Worm (Caenorhabditis elegans): Measurements from ENCODE around the gene unc-103.

The unc-103 gene

DNA sequence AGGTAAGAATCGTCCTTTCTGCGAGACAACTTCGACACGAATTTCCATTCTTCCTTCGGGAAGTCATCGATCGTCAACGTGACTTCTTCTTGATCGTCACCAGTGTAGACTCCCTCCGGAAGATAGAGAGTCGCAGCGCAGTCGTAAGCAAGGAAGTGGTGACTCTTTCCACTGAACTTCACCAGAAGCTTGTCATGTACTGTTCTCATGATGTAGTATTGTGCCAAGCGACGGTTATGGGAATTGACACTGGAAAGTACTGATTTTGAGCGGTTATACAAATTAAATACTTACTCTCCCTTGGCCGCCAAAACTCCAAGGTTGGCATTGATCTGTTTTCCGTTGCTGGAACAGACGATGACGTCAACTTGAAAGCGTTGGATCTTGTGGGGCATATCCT, 60.3 kb downstream of the unc-103 start:
- no peak for TF ChIP-seq fkh-8 (tag; optimal IDR thresholded peaks at IDR 0.05)
- no peak for TF ChIP-seq ztf-11 (tag; optimal IDR thresholded peaks at IDR 0.05)
- no peak for TF ChIP-seq pqm-1 (tag; optimal IDR thresholded peaks at IDR 0.05)
- TF ChIP-seq hlh-4 (tag; optimal IDR thresholded peaks at IDR 0.05): no peak
- no peak for TF ChIP-seq aly-2 (tag; optimal IDR thresholded peaks at IDR 0.05)
- no peak for TF ChIP-seq ztf-4 (tag; optimal IDR thresholded peaks at IDR 0.05)
- no peak for TF ChIP-seq ceh-63 (GFP tag; optimal IDR thresholded peaks at IDR 0.05)
- TF ChIP-seq hpl-2 (GFP tag; optimal IDR thresholded peaks at IDR 0.05): no peak
- no peak for TF ChIP-seq nhr-19 (GFP tag; conservative IDR thresholded peaks at IDR 0.05)
- no peak for TF ChIP-seq skn-1 (tag; optimal IDR thresholded peaks at IDR 0.05)
- no peak for TF ChIP-seq tbx-2 (tag; optimal IDR thresholded peaks at IDR 0.05)
- TF ChIP-seq ceh-90 (tag; optimal IDR thresholded peaks at IDR 0.05): no peak
- TF ChIP-seq lin-39 (tag; optimal IDR thresholded peaks at IDR 0.05): no peak
- TF ChIP-seq efl-3 (GFP tag; optimal IDR thresholded peaks at IDR 0.05): no peak

DNA sequence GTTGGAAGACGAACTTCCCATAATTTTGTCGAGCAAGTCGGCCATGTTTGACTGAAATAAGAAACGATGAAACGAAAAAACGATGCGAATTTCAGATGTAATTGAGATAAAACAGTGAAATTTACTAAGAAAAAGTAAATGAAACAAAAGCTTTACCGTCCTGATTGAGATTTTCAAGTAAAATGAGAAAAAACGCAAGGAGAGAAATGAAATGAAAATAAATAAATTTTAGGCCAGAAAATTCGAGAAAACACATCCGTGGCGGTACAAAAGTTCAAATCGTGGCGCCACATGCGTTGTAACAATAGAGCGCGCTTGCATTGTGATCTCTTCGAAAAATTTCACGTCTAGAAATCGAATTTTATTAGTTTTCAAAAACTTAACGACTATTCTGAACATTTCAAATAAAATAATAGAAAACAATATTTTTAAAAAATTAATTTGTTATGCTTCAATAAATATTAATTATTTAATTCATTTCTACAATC, 61.0 kb downstream of the unc-103 start, which contains the start of the genes hrde-1 and C16C10.13:
Gene hrde-1 (minus strand): TSS at position 51 of the 488 bp plus-strand sequence.
Gene C16C10.13 (plus strand): TSS at position 332 of the 488 bp plus-strand sequence.
- TF ChIP-seq aha-1 (tag; optimal IDR thresholded peaks at IDR 0.05) (no peak), unc-130 (tag; optimal IDR thresholded peaks at IDR 0.05) (no peak), efl-1 (optimal IDR thresholded peaks at IDR 0.05) (peak in 1 of 2 experiments; percentile 58), efl-1 (GFP tag; optimal IDR thresholded peaks at IDR 0.05 in 1 of 2) (no peak), zip-4 (GFP tag; optimal IDR thresholded peaks at IDR 0.05) (no peak), jun-1 (tag; optimal IDR thresholded peaks at IDR 0.05) (no peak), ztf-11 (tag; optimal IDR thresholded peaks at IDR 0.05) (no peak)

DNA sequence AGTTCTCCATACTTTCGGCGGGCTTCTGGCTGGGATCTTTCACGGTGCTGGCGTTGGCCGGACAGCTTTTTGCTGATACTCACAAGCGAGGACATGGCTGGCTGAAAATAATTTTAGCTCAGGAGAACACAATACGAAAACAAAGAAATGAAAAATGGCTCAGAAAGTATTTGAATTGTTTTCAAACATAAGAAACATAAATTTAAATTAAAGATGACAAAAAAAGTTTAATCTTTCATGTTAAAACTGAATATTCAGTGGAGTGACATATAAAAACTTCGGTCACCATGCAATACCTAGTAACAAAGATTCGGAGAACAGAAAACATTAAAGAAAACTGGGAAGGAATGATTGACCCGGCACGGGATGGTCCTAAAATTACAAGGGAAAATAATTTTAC, 63.4 kb downstream of the unc-103 start, which contains the start of gene C16C10.2:
Gene C16C10.2 (minus strand): TSS at position 101 of the 400 bp plus-strand sequence.
- TF ChIP-seq nhr-237 (tag; optimal IDR thresholded peaks at IDR 0.05) (no peak), jun-1 (tag; optimal IDR thresholded peaks at IDR 0.05) (no peak), irx-1 (tag; optimal IDR thresholded peaks at IDR 0.05) (no peak), alr-1 (tag; optimal IDR thresholded peaks at IDR 0.05; ENCODE audit: borderline replicate concordance) (no peak), hlh-17 (GFP tag; optimal IDR thresholded peaks at IDR 0.05; ENCODE audit: borderline replicate concordance) (no peak), sox-4 (tag; optimal IDR thresholded peaks at IDR 0.05) (no peak), ztf-4 (tag; optimal IDR thresholded peaks at IDR 0.05) (no peak), lin-35 (GFP tag; optimal IDR thresholded peaks at IDR 0.05) (no peak), C04F5.9 (tag; optimal IDR thresholded peaks at IDR 0.05) (no peak), mdl-1 (tag; optimal IDR thresholded peaks at IDR 0.05) (no peak), ceh-63 (GFP tag; optimal IDR thresholded peaks at IDR 0.05) (no peak), egl-13 (tag; optimal IDR thresholded peaks at IDR 0.05) (no peak), lsy-2 (tag; optimal IDR thresholded peaks at IDR 0.05) (no peak), nhr-19 (GFP tag; conservative IDR thresholded peaks at IDR 0.05) (no peak), C16A3.4 (tag; optimal IDR thresholded peaks at IDR 0.05) (no peak), efl-3 (GFP tag; optimal IDR thresholded peaks at IDR 0.05) (no peak)

DNA sequence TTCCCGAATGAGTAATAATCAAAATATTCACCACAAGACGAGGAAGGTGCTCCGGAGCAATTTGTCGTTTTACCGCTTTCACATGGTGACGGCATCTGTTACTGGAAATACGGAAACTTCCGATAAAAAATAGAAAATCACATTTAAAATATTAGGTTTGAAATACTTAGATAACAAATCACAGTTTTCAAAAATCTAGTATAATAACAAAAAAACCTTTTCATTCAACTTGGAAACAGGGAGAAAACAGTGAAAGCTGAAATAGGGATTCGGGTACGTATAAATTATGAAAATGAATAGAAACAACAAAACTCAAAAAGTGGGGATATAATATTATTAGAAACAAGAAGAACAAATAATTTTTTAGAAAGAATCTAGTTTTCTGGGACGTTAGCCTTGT, 66.2 kb downstream of the unc-103 start, which contains the start of gene C16C10.1:
Gene C16C10.1 (minus strand): TSS at position 101 of the 400 bp plus-strand sequence.
- TF ChIP-seq fkh-4 (tag; optimal IDR thresholded peaks at IDR 0.05; ENCODE audit: borderline replicate concordance): no peak
- TF ChIP-seq ceh-82 (tag; optimal IDR thresholded peaks at IDR 0.05): no peak
- TF ChIP-seq mef-2 (tag; optimal IDR thresholded peaks at IDR 0.05): no peak
- TF ChIP-seq alr-1 (tag; optimal IDR thresholded peaks at IDR 0.05; ENCODE audit: borderline replicate concordance): no peak
- no peak for TF ChIP-seq dpl-1 (GFP tag; optimal IDR thresholded peaks at IDR 0.05)
- no peak for TF ChIP-seq fkh-8 (tag; optimal IDR thresholded peaks at IDR 0.05)
- TF ChIP-seq mdl-1 (tag; optimal IDR thresholded peaks at IDR 0.05): no peak
- no peak for TF ChIP-seq ztf-11 (tag; optimal IDR thresholded peaks at IDR 0.05)
- TF ChIP-seq egl-27 (tag; optimal IDR thresholded peaks at IDR 0.05): no peak
- no peak for TF ChIP-seq nhr-12 (tag; optimal IDR thresholded peaks at IDR 0.05)
- no peak for TF ChIP-seq ets-5 (GFP tag; IDR thresholded peaks at IDR 0.05)
- TF ChIP-seq F16B12.6 (tag; optimal IDR thresholded peaks at IDR 0.05): no peak
- no peak for TF ChIP-seq nhr-85 (tag)
- no peak for TF ChIP-seq zag-1 (tag; optimal IDR thresholded peaks at IDR 0.05)
- TF ChIP-seq zip-4 (GFP tag; optimal IDR thresholded peaks at IDR 0.05): no peak
- TF ChIP-seq ceh-88 (GFP tag; IDR thresholded peaks at IDR 0.05): no peak
- no peak for TF ChIP-seq C34B4.2 (tag; optimal IDR thresholded peaks at IDR 0.05)
- no peak for TF ChIP-seq C16A3.4 (tag; optimal IDR thresholded peaks at IDR 0.05)

Measured in whole organism, L1 larva.